Worm (Caenorhabditis elegans) whole organism, mixed stage, embryonic: Measurements from ENCODE around the gene col-34.

Experiments used
- blmp-1 ChIP-seq: fragments of 150-350 bp; optimal IDR thresholded peaks from 2 replicates; lab custom pipeline; 2014; ENCODE audit warnings: missing biosample characterization, missing genetic modification characterization
- elt-3 ChIP-seq: fragments of 150-350 bp; optimal IDR thresholded peaks from 2 replicates; lab custom pipeline; 2014; ENCODE audit warnings: missing biosample characterization, missing genetic modification characterization
- lin-32 ChIP-seq: fragments of 200-800 bp; sonication (Bioruptor generic); optimal IDR thresholded peaks from 2 replicates; lab custom pipeline; 2018; ENCODE audit warnings: mild to moderate bottlenecking, missing genetic modification characterization, missing compliant biosample characterization
- lsy-2 ChIP-seq: fragments of 150-350 bp; optimal IDR thresholded peaks from 2 replicates; lab custom pipeline; 2014; ENCODE audit warnings: missing biosample characterization, missing genetic modification characterization
- nhr-12 ChIP-seq: fragments of 150-350 bp; optimal IDR thresholded peaks from 2 replicates; lab custom pipeline; 2014; ENCODE audit warnings: missing biosample characterization, missing genetic modification characterization
- nhr-28 ChIP-seq: fragments of 150-350 bp; optimal IDR thresholded peaks from 2 replicates; lab custom pipeline; 2014; ENCODE audit warnings: missing biosample characterization, missing genetic modification characterization
- unc-62 ChIP-seq: fragments of 150-350 bp; optimal IDR thresholded peaks from 2 replicates; lab custom pipeline; 2014; ENCODE audit warnings: missing biosample characterization, missing genetic modification reagents, missing genetic modification characterization

ce11 chrIV:4212733-4213132 lies 31.7 kb downstream of the col-34 start:
- TF ChIP-seq lsy-2 (tag; lab: Kevin White, UChicago) (no peak), elt-3 (no peak), blmp-1 (tag; lab: Kevin White, UChicago) (no peak), nhr-28 (tag; lab: Kevin White, UChicago) (peak; percentile 32), lin-32 (no peak), unc-62 (no peak), nhr-12 (tag; lab: Kevin White, UChicago) (no peak)
